Worm (Caenorhabditis elegans) whole organism, L2 larva: ENCODE measurements around the gene trh-1.

ENCODE experiments used
- C34F6.9 ChIP-seq: fragments of 150-350 bp; optimal IDR thresholded peaks from 2 replicates; lab custom pipeline; 2014; ENCODE audit warnings: missing biosample characterization, missing genetic modification characterization
- R02D3.7 ChIP-seq: fragments of 150-350 bp; optimal IDR thresholded peaks from 2 replicates; lab custom pipeline; 2014; ENCODE audit warnings: missing biosample characterization, missing genetic modification characterization
- Y55F3AM.14 ChIP-seq: fragments of 200-800 bp; sonication (Bioruptor generic); optimal IDR thresholded peaks from 2 replicates; lab custom pipeline; 2018; ENCODE audit warnings: mild to moderate bottlenecking, missing genetic modification characterization, missing compliant biosample characterization
- ZK546.5 ChIP-seq: sonication (generic microtip); optimal IDR thresholded peaks from 2 replicates; lab custom pipeline; 2017; ENCODE audit warnings: missing biosample characterization, missing genetic modification characterization
- aly-2 ChIP-seq: fragments of 150-350 bp; optimal IDR thresholded peaks from 2 replicates; lab custom pipeline; 2014; ENCODE audit warnings: missing biosample characterization, missing genetic modification characterization
- blmp-1 ChIP-seq: sonication (generic microtip); optimal IDR thresholded peaks from 2 replicates; lab custom pipeline; 2017; ENCODE audit warnings: missing genetic modification characterization, mild to moderate bottlenecking, missing compliant biosample characterization, antibody characterized with exemption, moderate library complexity; ENCODE audit not compliant: insufficient read depth
- ceh-16 ChIP-seq: fragments of 150-350 bp; optimal IDR thresholded peaks from 2 replicates; lab custom pipeline; 2014; ENCODE audit warnings: missing biosample characterization, missing genetic modification characterization
- ceh-82 ChIP-seq: fragments of 150-350 bp; optimal IDR thresholded peaks from 2 replicates; lab custom pipeline; 2014; ENCODE audit warnings: missing biosample characterization, missing genetic modification characterization
- crh-2 ChIP-seq: sonication (generic microtip); optimal IDR thresholded peaks from 2 replicates; lab custom pipeline; 2017; ENCODE audit warnings: missing biosample characterization, missing genetic modification characterization
- dmd-4 ChIP-seq: sonication (generic microtip); optimal IDR thresholded peaks from 2 replicates; lab custom pipeline; 2017; ENCODE audit warnings: missing biosample characterization, missing genetic modification characterization
- egl-27 ChIP-seq: sonication (generic microtip); optimal IDR thresholded peaks from 3 replicates; lab custom pipeline; 2017; ENCODE audit warnings: missing biosample characterization, missing genetic modification reagents, missing genetic modification characterization
- elt-1 ChIP-seq: fragments of 150-350 bp; optimal IDR thresholded peaks from 2 replicates; lab custom pipeline; 2014; ENCODE audit warnings: missing biosample characterization, missing genetic modification characterization
- elt-3 ChIP-seq: sonication (generic microtip); optimal IDR thresholded peaks from 2 replicates; lab custom pipeline; 2017; ENCODE audit warnings: missing biosample characterization, missing genetic modification characterization
- fos-1 ChIP-seq: fragments of 150-350 bp; optimal IDR thresholded peaks from 2 replicates; lab custom pipeline; 2014; ENCODE audit warnings: missing biosample characterization, missing genetic modification characterization
- gmeb-1 ChIP-seq: fragments of 150-350 bp; optimal IDR thresholded peaks from 2 replicates; lab custom pipeline; 2014; ENCODE audit warnings: missing biosample characterization, missing genetic modification characterization
- lin-13 ChIP-seq: fragments of 150-350 bp; optimal IDR thresholded peaks from 2 replicates; lab custom pipeline; 2014; ENCODE audit warnings: missing biosample characterization, missing genetic modification reagents, missing genetic modification characterization
- lsy-2 ChIP-seq, 2 experiments: fragments of 150-350 bp in 1 of 2; sonication (generic microtip) in 1 of 2; optimal IDR thresholded peaks; 2 replicates each; lab custom pipeline; 2014 to 2017; ENCODE audit warnings: missing biosample characterization in 2 of 2, missing genetic modification characterization in 2 of 2
- mab-5 ChIP-seq: fragments of 150-350 bp; optimal IDR thresholded peaks from 2 replicates; lab custom pipeline; 2014; ENCODE audit warnings: missing biosample characterization, missing genetic modification characterization
- mdl-1 ChIP-seq, 2 experiments: fragments of 150-350 bp in 1 of 2; sonication (generic microtip) in 1 of 2; optimal IDR thresholded peaks; 2 replicates each; lab custom pipeline; 2017; ENCODE audit warnings: missing biosample characterization in 2 of 2, missing genetic modification characterization in 2 of 2
- nhr-10 ChIP-seq: sonication (generic microtip); optimal IDR thresholded peaks from 2 replicates; lab custom pipeline; 2017; ENCODE audit warnings: missing biosample characterization, missing genetic modification characterization
- nhr-129 ChIP-seq: fragments of 150-350 bp; optimal IDR thresholded peaks from 2 replicates; lab custom pipeline; 2014; ENCODE audit warnings: missing biosample characterization, missing genetic modification characterization
- nhr-21 ChIP-seq: fragments of 150-350 bp; optimal IDR thresholded peaks from 2 replicates; lab custom pipeline; 2014; ENCODE audit warnings: missing biosample characterization, missing genetic modification characterization
- nhr-237 ChIP-seq: fragments of 150-350 bp; optimal IDR thresholded peaks from 2 replicates; lab custom pipeline; 2014; ENCODE audit warnings: missing biosample characterization, missing genetic modification characterization
- nhr-25 ChIP-seq: fragments of 150-350 bp; sonication (generic microtip); optimal IDR thresholded peaks from 3 replicates; lab custom pipeline; 2014; ENCODE audit warnings: missing biosample characterization, missing genetic modification characterization
- peb-1 ChIP-seq: fragments of 150-350 bp; optimal IDR thresholded peaks from 2 replicates; lab custom pipeline; 2014; ENCODE audit warnings: missing biosample characterization, missing genetic modification characterization
- sem-4 ChIP-seq: fragments of 150-350 bp; optimal IDR thresholded peaks from 2 replicates; lab custom pipeline; 2014; ENCODE audit warnings: missing biosample characterization, missing genetic modification reagents, missing genetic modification characterization
- skn-1 ChIP-seq: sonication (generic microtip); optimal IDR thresholded peaks from 2 replicates; lab custom pipeline; 2017; ENCODE audit warnings: missing biosample characterization, missing genetic modification characterization
- sma-9 ChIP-seq, 2 experiments: fragments of 150-350 bp in 1 of 2; sonication (generic microtip) in 1 of 2; optimal IDR thresholded peaks; 2 replicates each; lab custom pipeline; 2014 to 2016; ENCODE audit warnings: missing genetic modification characterization in 2 of 2, mild to moderate bottlenecking in 1 of 2, missing biosample characterization in 1 of 2, missing compliant biosample characterization in 1 of 2, missing genetic modification reagents in 1 of 2, moderate library complexity in 1 of 2
- unc-39 ChIP-seq: fragments of 150-350 bp; optimal IDR thresholded peaks from 2 replicates; lab custom pipeline; 2014; ENCODE audit warnings: missing biosample characterization, missing genetic modification characterization
- unc-55 ChIP-seq: fragments of 150-350 bp; sonication (generic microtip); optimal IDR thresholded peaks from 3 replicates; lab custom pipeline; 2014; ENCODE audit warnings: missing biosample characterization, missing genetic modification reagents, missing genetic modification characterization
- unc-62 ChIP-seq: fragments of 150-350 bp; optimal IDR thresholded peaks from 2 replicates; lab custom pipeline; 2014; ENCODE audit warnings: missing biosample characterization, missing genetic modification reagents, missing genetic modification characterization
- zag-1 ChIP-seq: fragments of 150-350 bp; optimal IDR thresholded peaks from 2 replicates; lab custom pipeline; 2014; ENCODE audit warnings: missing biosample characterization, missing genetic modification characterization
- ztf-4 ChIP-seq: fragments of 150-350 bp; optimal IDR thresholded peaks from 2 replicates; lab custom pipeline; 2014; ENCODE audit warnings: missing biosample characterization, missing genetic modification characterization

The trh-1 gene

ce11 chrIV:17383046-17383445, 14.7 kb downstream of the trh-1 start, which contains the start of gene C30H6.12:
Gene C30H6.12 (plus strand): TSS chrIV:17383346.
- no peak for TF ChIP-seq sem-4 (tag; lab: Kevin White, UChicago)
- TF ChIP-seq mab-5 (tag; lab: Kevin White, UChicago) = no peak
- TF ChIP-seq blmp-1 = no peak
- TF ChIP-seq sma-9 (GFP tag; optimal IDR thresholded peaks at IDR 0.05; lab: Kevin White, UChicago) = no peak
- TF ChIP-seq sma-9 (tag; optimal IDR thresholded peaks at IDR 0.05; lab: Kevin White, UChicago) = no peak
- no peak for TF ChIP-seq gmeb-1
- TF ChIP-seq nhr-129 = no peak
- no peak for TF ChIP-seq egl-27 (tag; lab: Kevin White, UChicago)
- TF ChIP-seq nhr-25 = no peak
- no peak for TF ChIP-seq R02D3.7 (tag; lab: Kevin White, UChicago)
- TF ChIP-seq unc-39 (tag; lab: Kevin White, UChicago) = no peak
- TF ChIP-seq C34F6.9 (tag; lab: Kevin White, UChicago) = no peak

- TF ChIP-seq skn-1 (tag; lab: Kevin White, UChicago) (no peak), fos-1 (tag; lab: Kevin White, UChicago) (peak; percentile 74)
- TF ChIP-seq, all 48 proteins: peak for 1
Measured at ce11 chrIV:17387442-17387967, 19.1 kb downstream of the trh-1 start, which contains the start of gene T02D1.8. Gene T02D1.8 (minus strand): TSS chrIV:17387492.

ce11 chrIV:17395910-17396309, 27.5 kb downstream of the trh-1 start, which contains the start of gene sru-15:
Gene sru-15 (plus strand): TSS chrIV:17396210.
- TF ChIP-seq nhr-25 = no peak
- TF ChIP-seq elt-1 (tag; lab: Kevin White, UChicago) = no peak
- no peak for TF ChIP-seq lin-13 (GFP tag; lab: Kevin White, UChicago)
- no peak for TF ChIP-seq dmd-4 (tag; lab: Kevin White, UChicago)
- no peak for TF ChIP-seq lsy-2 (tag; optimal IDR thresholded peaks at IDR 0.05; lab: Kevin White, UChicago)
- no peak for TF ChIP-seq peb-1 (tag; lab: Kevin White, UChicago)
- no peak for TF ChIP-seq unc-62 (GFP tag; lab: Kevin White, UChicago)
- TF ChIP-seq sem-4 (tag; lab: Kevin White, UChicago) = no peak
- no peak for TF ChIP-seq unc-39 (tag; lab: Kevin White, UChicago)
- no peak for TF ChIP-seq ZK546.5 (tag; lab: Kevin White, UChicago)
- TF ChIP-seq mdl-1 (tag; optimal IDR thresholded peaks at IDR 0.05; lab: Kevin White, UChicago) = no peak
- TF ChIP-seq ceh-82 (tag; lab: Kevin White, UChicago) = no peak
- no peak for TF ChIP-seq egl-27 (tag; lab: Kevin White, UChicago)
- TF ChIP-seq unc-55 (GFP tag; lab: Kevin White, UChicago) = no peak
- no peak for TF ChIP-seq nhr-21 (tag; lab: Kevin White, UChicago)
- no peak for TF ChIP-seq elt-3 (tag; lab: Kevin White, UChicago)
- no peak for TF ChIP-seq skn-1 (tag; lab: Kevin White, UChicago)
- TF ChIP-seq crh-2 (tag; lab: Kevin White, UChicago) = no peak
- no peak for TF ChIP-seq nhr-237 (tag; lab: Kevin White, UChicago)
- TF ChIP-seq zag-1 (tag; lab: Kevin White, UChicago) = no peak

- TF ChIP-seq ceh-16 (no peak), zag-1 (tag; lab: Kevin White, UChicago) (no peak), Y55F3AM.14 (GFP tag; lab: Kevin White, UChicago) (no peak), C34F6.9 (tag; lab: Kevin White, UChicago) (no peak), lin-13 (GFP tag; lab: Kevin White, UChicago) (no peak), nhr-10 (no peak), skn-1 (tag; lab: Kevin White, UChicago) (no peak), aly-2 (no peak), sem-4 (tag; lab: Kevin White, UChicago) (no peak), nhr-21 (tag; lab: Kevin White, UChicago) (no peak), unc-62 (GFP tag; lab: Kevin White, UChicago) (no peak), gmeb-1 (no peak), unc-39 (tag; lab: Kevin White, UChicago) (no peak), elt-1 (tag; lab: Kevin White, UChicago) (no peak), R02D3.7 (tag; lab: Kevin White, UChicago) (no peak)
Measured at ce11 chrIV:17399455-17399854, 31.1 kb downstream of the trh-1 start, which contains the start of gene T02D1.4. Gene T02D1.4 (plus strand): TSS chrIV:17399755.

ce11 chrIV:17405530-17405929, 37.1 kb downstream of the trh-1 start, which contains the start of gene pmp-4:
Gene pmp-4 (minus strand): TSS chrIV:17405630.
- TF ChIP-seq fos-1 (tag; lab: Kevin White, UChicago) = peak; percentile 10
- no peak for TF ChIP-seq ztf-4
